Worm (Caenorhabditis elegans): Measurements from ENCODE around the gene ent-2.

DNA sequence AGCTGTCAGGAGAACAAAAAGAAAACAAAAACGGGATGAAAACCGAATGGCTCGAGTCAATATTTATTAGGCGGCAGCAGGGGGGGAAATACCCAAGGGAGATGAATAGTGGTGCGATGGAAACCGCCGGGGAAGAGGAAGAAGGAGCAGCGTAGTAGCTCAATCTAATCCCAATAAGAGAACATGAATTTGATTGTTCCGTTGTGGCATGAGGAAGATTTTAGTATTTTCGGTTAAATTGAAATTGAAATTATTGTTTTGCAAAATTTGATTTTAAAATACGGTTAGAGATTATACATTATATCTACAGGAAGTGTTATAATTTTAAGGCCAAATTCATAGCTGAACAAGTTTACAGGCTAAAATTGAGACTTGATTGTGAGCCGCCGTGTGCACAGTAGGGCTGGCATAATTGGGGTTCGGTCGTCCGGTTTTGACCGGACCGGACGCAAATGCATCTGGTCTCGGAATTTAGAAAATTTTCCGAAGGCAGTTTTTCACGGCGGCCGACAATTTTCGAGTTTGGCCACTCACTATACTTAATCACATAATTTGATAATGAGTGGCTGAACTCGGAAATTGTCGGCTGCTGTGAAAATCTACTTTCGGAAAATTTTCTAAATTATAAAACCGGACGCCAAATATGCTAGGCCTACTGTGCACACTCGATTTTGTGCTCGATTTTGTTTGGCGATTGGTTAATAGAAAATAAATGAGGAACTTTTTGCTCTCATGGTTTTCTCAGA lies 48.7 kb upstream of the ent-2 start:
- no peak for TF ChIP-seq nhr-23 (tag; optimal IDR thresholded peaks at IDR 0.05)
- TF ChIP-seq unc-39 (tag; optimal IDR thresholded peaks at IDR 0.05), result no peak
- TF ChIP-seq blmp-1 (tag; optimal IDR thresholded peaks at IDR 0.05; ENCODE audit: insufficient read depth), result no peak
- TF ChIP-seq nhr-11 (tag; optimal IDR thresholded peaks at IDR 0.05), result no peak
- no peak for TF ChIP-seq elt-1 (tag; optimal IDR thresholded peaks at IDR 0.05)
- no peak for TF ChIP-seq unc-62 (GFP tag; optimal IDR thresholded peaks at IDR 0.05)
- no peak for TF ChIP-seq aly-2 (tag; optimal IDR thresholded peaks at IDR 0.05)
- no peak for TF ChIP-seq nhr-21 (tag; optimal IDR thresholded peaks at IDR 0.05)
- TF ChIP-seq ztf-11 (tag; optimal IDR thresholded peaks at IDR 0.05), result no peak
